Worm (Caenorhabditis elegans): ENCODE results near the gene cnp-2.

The cnp-2 gene

ce11 chrII:12738284-12739201, 22.1 kb upstream of the cnp-2 start, which contains the start of gene pisy-1:
TSS of gene pisy-1 (minus strand) at chrII:12738334.
- TF ChIP-seq T26A8.4 (GFP tag; IDR thresholded peaks at IDR 0.05) = no peak
- TF ChIP-seq unc-62 (GFP tag; optimal IDR thresholded peaks at IDR 0.05 in 1 of 2) = peak in 1 of 2 experiments; percentile 2
- TF ChIP-seq unc-62 (tag; optimal IDR thresholded peaks at IDR 0.05) = no peak
- no peak for TF ChIP-seq dmd-8 (GFP tag; IDR thresholded peaks at IDR 0.05)
- TF ChIP-seq mep-1 (tag; optimal IDR thresholded peaks at IDR 0.05) = no peak
- TF ChIP-seq Y5F2A.4 (GFP tag; optimal IDR thresholded peaks at IDR 0.05) = no peak
- TF ChIP-seq nhr-11 (tag; optimal IDR thresholded peaks at IDR 0.05) = no peak
- peak in 1 of 2 experiments; percentile 35 for TF ChIP-seq hif-1 (tag; optimal IDR thresholded peaks at IDR 0.05)
- no peak for TF ChIP-seq ceh-28 (tag; optimal IDR thresholded peaks at IDR 0.05)
- TF ChIP-seq tra-1 (GFP tag; IDR thresholded peaks at IDR 0.05) = no peak
- no peak for TF ChIP-seq ceh-20 (GFP tag; IDR thresholded peaks at IDR 0.05)
- peak; percentile 8 for TF ChIP-seq ama-1 (optimal IDR thresholded peaks at IDR 0.05)
- no peak for TF ChIP-seq nhr-77 (tag; optimal IDR thresholded peaks at IDR 0.05)
- no peak for TF ChIP-seq daf-16 (GFP tag; optimal IDR thresholded peaks at IDR 0.05)
- no peak for TF ChIP-seq daf-16 (tag; optimal IDR thresholded peaks at IDR 0.05)
- TF ChIP-seq cey-2 (tag; optimal IDR thresholded peaks at IDR 0.05; ENCODE audit: borderline replicate concordance, insufficient read depth) = no peak
- no peak for TF ChIP-seq fkh-10 (GFP tag; optimal IDR thresholded peaks at IDR 0.05)
- no peak for TF ChIP-seq tag-97 (GFP tag; IDR thresholded peaks at IDR 0.05)
- peak; percentile 50 for TF ChIP-seq lin-13 (GFP tag; optimal IDR thresholded peaks at IDR 0.05)
- no peak; the same call in 1 of the 2 replicates for TF ChIP-seq arid-1 (GFP tag; conservative IDR thresholded peaks at IDR 0.05)
- no peak for TF ChIP-seq unc-130 (GFP tag; optimal IDR thresholded peaks at IDR 0.05)
- no peak for TF ChIP-seq gei-8 (GFP tag; optimal IDR thresholded peaks at IDR 0.05)
- TF ChIP-seq egl-27 (tag; optimal IDR thresholded peaks at IDR 0.05) = no peak
- peak; percentile 51 for TF ChIP-seq dve-1 (tag; optimal IDR thresholded peaks at IDR 0.05; ENCODE audit: insufficient read depth)
- no peak for TF ChIP-seq madf-9 (GFP tag; conservative IDR thresholded peaks at IDR 0.05)
- TF ChIP-seq zfp-2 (tag; optimal IDR thresholded peaks at IDR 0.05) = no peak
- no peak for TF ChIP-seq Y105C5A.15 (GFP tag; IDR thresholded peaks at IDR 0.05)
- TF ChIP-seq ces-1 (GFP tag; optimal IDR thresholded peaks at IDR 0.05) = no peak
- TF ChIP-seq ceh-82 (tag; optimal IDR thresholded peaks at IDR 0.05) = no peak
- TF ChIP-seq hlh-30 (tag; optimal IDR thresholded peaks at IDR 0.05; ENCODE audit: insufficient read depth) = peak; percentile 90
- TF ChIP-seq lin-39 (tag; optimal IDR thresholded peaks at IDR 0.05) = no peak
- TF ChIP-seq lsy-2 (tag; optimal IDR thresholded peaks at IDR 0.05) = peak in 1 of 2 experiments; percentile 79
- TF ChIP-seq lin-38 (GFP tag; IDR thresholded peaks at IDR 0.05) = peak; percentile 32
- peak; percentile 95 for TF ChIP-seq aha-1 (tag)
- TF ChIP-seq nhr-237 (tag; optimal IDR thresholded peaks at IDR 0.05) = no peak
- no peak for TF ChIP-seq zag-1 (tag; optimal IDR thresholded peaks at IDR 0.05)
- TF ChIP-seq F37D6.2 (tag; optimal IDR thresholded peaks at IDR 0.05) = no peak
- no peak for TF ChIP-seq pqm-1 (tag; optimal IDR thresholded peaks at IDR 0.05)
- TF ChIP-seq nhr-6 (tag; optimal IDR thresholded peaks at IDR 0.05) = peak; percentile 70
- peak in 1 of 2 experiments; percentile 60 for TF ChIP-seq mdl-1 (tag; optimal IDR thresholded peaks at IDR 0.05)
- TF ChIP-seq F44E2.7 (GFP tag; IDR thresholded peaks at IDR 0.05) = no peak
- TF ChIP-seq spr-1 (tag; optimal IDR thresholded peaks at IDR 0.05) = no peak
- no peak for TF ChIP-seq nhr-25 (tag; optimal IDR thresholded peaks at IDR 0.05; ENCODE audit: borderline replicate concordance, insufficient read depth)
- TF ChIP-seq dmd-6 (GFP tag; IDR thresholded peaks at IDR 0.05) = 0 out of 2 replicates have a peak, but pooled peaks have one; percentile 9
- no peak for TF ChIP-seq ztf-11 (tag; optimal IDR thresholded peaks at IDR 0.05)
- peak; percentile 74 for TF ChIP-seq mes-2 (tag; optimal IDR thresholded peaks at IDR 0.05; ENCODE audit: poor library complexity, severe bottlenecking)
- no peak for TF ChIP-seq F49E8.2 (tag; optimal IDR thresholded peaks at IDR 0.05; ENCODE audit: borderline replicate concordance)
- TF ChIP-seq daf-12 (tag; optimal IDR thresholded peaks at IDR 0.05) = no peak
- peak; percentile 40 for TF ChIP-seq nhr-28 (tag; optimal IDR thresholded peaks at IDR 0.05)
- TF ChIP-seq F26F4.8 (GFP tag; conservative IDR thresholded peaks at IDR 0.05) = no peak
